Fruit fly (Drosophila melanogaster): ENCODE measurements around the gene CG3184.

Gene CG3184

dm6 chrX:6678635-6679501 is 9.7 kb downstream of the CG3184 start, which contains the start of gene ND-ASHI (continued):
- TF ChIP-seq sv (GFP tag; optimal IDR thresholded peaks at IDR 0.05) (peak; percentile 94), CG32264 (GFP tag; optimal IDR thresholded peaks at IDR 0.05) (peak; percentile 85), rgr (GFP tag; optimal IDR thresholded peaks at IDR 0.05) (peak; percentile 96), N (GFP tag; optimal IDR thresholded peaks at IDR 0.05) (no peak), dmrt93B (GFP tag; optimal IDR thresholded peaks at IDR 0.05) (peak; percentile 94), CG9705 (GFP tag; optimal IDR thresholded peaks at IDR 0.05) (peak; percentile 93), fru (GFP tag; optimal IDR thresholded peaks at IDR 0.05) (peak; percentile 95), Dif (GFP tag; optimal IDR thresholded peaks at IDR 0.05; ENCODE audit: partially characterized antibody) (no peak), Myc (optimal IDR thresholded peaks at IDR 0.05) (no peak), Mio (GFP tag; optimal IDR thresholded peaks at IDR 0.05) (peak; percentile 67), OdsH (GFP tag; optimal IDR thresholded peaks at IDR 0.05) (peak; percentile 93), woc (GFP tag; optimal IDR thresholded peaks at IDR 0.05) (peak; percentile 94), jim (GFP tag; optimal IDR thresholded peaks at IDR 0.05) (no peak)

dm6 chrX:6677826-6678489 is 10.6 kb downstream of the CG3184 start, which contains the start of gene Fum1:
Gene Fum1 (plus strand): TSS chrX:6678424.
- TF ChIP-seq HLH106 (tag; optimal IDR thresholded peaks at IDR 0.05): peak; percentile 45
- peak; percentile 6 for TF ChIP-seq sv (GFP tag; optimal IDR thresholded peaks at IDR 0.05)
- no peak for TF ChIP-seq Mio (GFP tag; optimal IDR thresholded peaks at IDR 0.05)
- TF ChIP-seq GATAd (GFP tag; optimal IDR thresholded peaks at IDR 0.05): no peak
- TF ChIP-seq Vsx2 (GFP tag; optimal IDR thresholded peaks at IDR 0.05; ENCODE audit: partially characterized antibody): no peak
- no peak for TF ChIP-seq jim (GFP tag; optimal IDR thresholded peaks at IDR 0.05)
- TF ChIP-seq Rel (GFP tag; optimal IDR thresholded peaks at IDR 0.05): no peak
- TF ChIP-seq Rel (tag; optimal IDR thresholded peaks at IDR 0.05): peak; percentile 1
- peak in 1 of 2 experiments; percentile 36 for TF ChIP-seq foxo (GFP tag; optimal IDR thresholded peaks at IDR 0.05)
- peak; percentile 2 for TF ChIP-seq ey (GFP tag; optimal IDR thresholded peaks at IDR 0.05)
- peak; percentile 17 for TF ChIP-seq Sp1 (GFP tag; optimal IDR thresholded peaks at IDR 0.05)
- TF ChIP-seq woc (GFP tag; optimal IDR thresholded peaks at IDR 0.05): peak; percentile 48
- peak; percentile 36 for TF ChIP-seq h (GFP tag; optimal IDR thresholded peaks at IDR 0.05)
- TF ChIP-seq rgr (GFP tag; optimal IDR thresholded peaks at IDR 0.05): peak; percentile 39

- TF ChIP-seq HLH106 (tag; optimal IDR thresholded peaks at IDR 0.05): peak; percentile 16
- TF ChIP-seq Myc (optimal IDR thresholded peaks at IDR 0.05): peak; percentile 6
- no peak for TF ChIP-seq jim (GFP tag; optimal IDR thresholded peaks at IDR 0.05)
- no peak for TF ChIP-seq OdsH (GFP tag; optimal IDR thresholded peaks at IDR 0.05)
- TF ChIP-seq h (GFP tag; optimal IDR thresholded peaks at IDR 0.05): no peak
Measured at dm6 chrX:6673637-6674487, 14.7 kb downstream of the CG3184 start, which contains the start of the genes CG3198 and Mcm6. Gene CG3198 (minus strand): TSS chrX:6673973. Gene Mcm6 (plus strand): TSS chrX:6674387.

dm6 chrX:6663976-6664375 is 24.6 kb downstream of the CG3184 start:
- TF ChIP-seq dl (GFP tag; optimal IDR thresholded peaks at IDR 0.05; ENCODE audit: insufficient read depth in 1 of 2, partially characterized antibody in 2 of 2): no peak
- no peak for TF ChIP-seq Rel (GFP tag; optimal IDR thresholded peaks at IDR 0.05)
- TF ChIP-seq Rel (tag; optimal IDR thresholded peaks at IDR 0.05): peak; percentile 32

- TF ChIP-seq Myc (optimal IDR thresholded peaks at IDR 0.05) (no peak), foxo (GFP tag; optimal IDR thresholded peaks at IDR 0.05) (peak in 1 of 2 experiments; percentile 38), ey (GFP tag; optimal IDR thresholded peaks at IDR 0.05) (peak; percentile 12), fru (GFP tag; optimal IDR thresholded peaks at IDR 0.05) (peak; percentile 31)
Measured at dm6 chrX:6662876-6663551, 25.6 kb downstream of the CG3184 start.

Data from whole organism, wandering third instar larva.